Worm (Caenorhabditis elegans): ENCODE data around the gene K09C8.9.

- TF ChIP-seq F39B2.1 (GFP tag; IDR thresholded peaks at IDR 0.05), result no peak
- TF ChIP-seq snpc-4 (GFP tag; optimal IDR thresholded peaks at IDR 0.05), result no peak
- no peak for TF ChIP-seq snpc-4 (tag; optimal IDR thresholded peaks at IDR 0.05)
- no peak for TF ChIP-seq ztf-6 (GFP tag; IDR thresholded peaks at IDR 0.05)
- no peak for TF ChIP-seq nhr-80 (tag; optimal IDR thresholded peaks at IDR 0.05)
- TF ChIP-seq tbp1 (GFP tag; optimal IDR thresholded peaks at IDR 0.05), result no peak
- TF ChIP-seq pha-4 (tag; optimal IDR thresholded peaks at IDR 0.05), result no peak
- TF ChIP-seq F49E8.2 (tag; optimal IDR thresholded peaks at IDR 0.05; ENCODE audit: insufficient read depth), result no peak
- no peak for TF ChIP-seq egl-18 (GFP tag; IDR thresholded peaks at IDR 0.05)
- TF ChIP-seq ekl-4 (GFP tag; IDR thresholded peaks at IDR 0.05), result no peak
- no peak for TF ChIP-seq unc-130 (GFP tag; optimal IDR thresholded peaks at IDR 0.05)
- TF ChIP-seq efl-1 (GFP tag; optimal IDR thresholded peaks at IDR 0.05), result no peak
- no peak for TF ChIP-seq F57C9.4 (tag; optimal IDR thresholded peaks at IDR 0.05)
- TF ChIP-seq Y67H2A.10 (GFP tag; conservative IDR thresholded peaks at IDR 0.05), result no peak
- TF ChIP-seq ceh-79 (tag; optimal IDR thresholded peaks at IDR 0.05), result no peak
Observed at ce11 chrX:10932087-10932486, 35.5 kb downstream of the K09C8.9 start.

All from whole organism, young adult.